1 fruit fly cellular context compared by ENCODE assay signal in genomic region chr3L:19349530-19350161, dm6.
TF ChIP-seq lines count a peak whose summit lies in the region.

No protein-coding gene starts in this region.

TF ChIP-seq in whole organism, embryonic, 481 proteins besides CTCF, POLR2A, EP300 and RAD21 (continued from another document):
- TF ChIP-seq CG2120 (GFP tag; optimal IDR thresholded peaks at IDR 0.05; lab: Kevin White, UChicago), result no peak
- TF ChIP-seq Vsx1 (GFP tag; optimal IDR thresholded peaks at IDR 0.05; lab: Kevin White, UChicago), result no peak
- TF ChIP-seq hb (GFP tag; IDR thresholded peaks at IDR 0.05; lab: Robert Waterston, UW; ENCODE audit: partially characterized antibody), result no peak
- no peak for TF ChIP-seq CG43689 (GFP tag; IDR thresholded peaks at IDR 0.05; lab: Robert Waterston, UW)
- no peak for TF ChIP-seq knrl (GFP tag; IDR thresholded peaks at IDR 0.05; lab: Robert Waterston, UW; ENCODE audit: partially characterized antibody)
- no peak for TF ChIP-seq dan (GFP tag; IDR thresholded peaks at IDR 0.05; lab: Robert Waterston, UW)
- TF ChIP-seq p53 (GFP tag; optimal IDR thresholded peaks at IDR 0.05; lab: Kevin White, UChicago), result peak; percentile 9
- no peak for TF ChIP-seq CG7928 (GFP tag; optimal IDR thresholded peaks at IDR 0.05; lab: Kevin White, UChicago)
- TF ChIP-seq stwl (tag; optimal IDR thresholded peaks at IDR 0.05; lab: Kevin White, UChicago), result peak; percentile 35
- TF ChIP-seq CG3847 (GFP tag; IDR thresholded peaks at IDR 0.05; lab: Robert Waterston, UW), result 0 out of 2 replicates have a peak, but pooled peaks have one; percentile 14
- no peak for TF ChIP-seq CG4328 (GFP tag; optimal IDR thresholded peaks at IDR 0.05; lab: Kevin White, UChicago)
- peak; percentile 3 for TF ChIP-seq CG8388 (GFP tag; optimal IDR thresholded peaks at IDR 0.05; lab: Kevin White, UChicago)
- TF ChIP-seq nerfin-1 (tag; optimal IDR thresholded peaks at IDR 0.05; lab: Kevin White, UChicago), result peak; percentile 23
- no peak for TF ChIP-seq kah (GFP tag; optimal IDR thresholded peaks at IDR 0.05; lab: Kevin White, UChicago)
- no peak for TF ChIP-seq ken (GFP tag; IDR thresholded peaks at IDR 0.05; lab: Robert Waterston, UW)
- TF ChIP-seq NK7.1 (GFP tag; optimal IDR thresholded peaks at IDR 0.05; lab: Kevin White, UChicago), result peak; percentile 14
- peak; percentile 54 for TF ChIP-seq CG1233 (GFP tag; optimal IDR thresholded peaks at IDR 0.05; lab: Kevin White, UChicago)
- no peak for TF ChIP-seq mld (GFP tag; IDR thresholded peaks at IDR 0.05; lab: Robert Waterston, UW; ENCODE audit: partially characterized antibody)
- TF ChIP-seq unpg (GFP tag; optimal IDR thresholded peaks at IDR 0.05; lab: Kevin White, UChicago), result peak; percentile 23
- TF ChIP-seq CG30020 (tag; optimal IDR thresholded peaks at IDR 0.05; lab: Kevin White, UChicago), result no peak
- peak; percentile 45 for TF ChIP-seq CG1603 (tag; optimal IDR thresholded peaks at IDR 0.05; lab: Kevin White, UChicago)
- TF ChIP-seq CG10565 (GFP tag; optimal IDR thresholded peaks at IDR 0.05; lab: Kevin White, UChicago), result no peak
- no peak for TF ChIP-seq tin (GFP tag; optimal IDR thresholded peaks at IDR 0.05; lab: Kevin White, UChicago)
- TF ChIP-seq pan (optimal IDR thresholded peaks at IDR 0.05; lab: Kevin White, UChicago), result no peak
- peak in 1 of 2 experiments; percentile 7 for TF ChIP-seq pan (GFP tag; optimal IDR thresholded peaks at IDR 0.05 in 1 of 2, IDR thresholded peaks at IDR 0.05 in 1 of 2)
- peak; percentile 37; the same call in 1 of the 2 replicates for TF ChIP-seq CG17612 (GFP tag; IDR thresholded peaks at IDR 0.05; lab: Robert Waterston, UW)
- no peak for TF ChIP-seq CG9797 (GFP tag; optimal IDR thresholded peaks at IDR 0.05; lab: Kevin White, UChicago)
- no peak for TF ChIP-seq Hr78 (GFP tag; optimal IDR thresholded peaks at IDR 0.05; lab: Kevin White, UChicago)
- no peak for TF ChIP-seq CG13775 (GFP tag; optimal IDR thresholded peaks at IDR 0.05; lab: Kevin White, UChicago)
- no peak for TF ChIP-seq HLH54F (GFP tag; optimal IDR thresholded peaks at IDR 0.05; lab: Kevin White, UChicago)
- TF ChIP-seq CrebB (tag; optimal IDR thresholded peaks at IDR 0.05; lab: Kevin White, UChicago), result no peak
- TF ChIP-seq CG7987 (GFP tag; optimal IDR thresholded peaks at IDR 0.05; lab: Kevin White, UChicago), result no peak
- TF ChIP-seq trem (tag; optimal IDR thresholded peaks at IDR 0.05; lab: Kevin White, UChicago), result peak; percentile 28
- TF ChIP-seq ci (GFP tag; IDR thresholded peaks at IDR 0.05; lab: Robert Waterston, UW), result no peak
- TF ChIP-seq oc (tag; optimal IDR thresholded peaks at IDR 0.05; lab: Kevin White, UChicago), result no peak
- no peak for TF ChIP-seq CG13424 (tag; optimal IDR thresholded peaks at IDR 0.05; lab: Kevin White, UChicago)
- no peak for TF ChIP-seq CG32532 (GFP tag; IDR thresholded peaks at IDR 0.05; lab: Robert Waterston, UW)
- TF ChIP-seq CG30431 (GFP tag; optimal IDR thresholded peaks at IDR 0.05; lab: Kevin White, UChicago), result no peak
- no peak for TF ChIP-seq Aef1 (GFP tag; IDR thresholded peaks at IDR 0.05; lab: Robert Waterston, UW)
- no peak for TF ChIP-seq CG4404 (GFP tag; IDR thresholded peaks at IDR 0.05; lab: Robert Waterston, UW)
- no peak for TF ChIP-seq CkIIα-i1 (GFP tag; IDR thresholded peaks at IDR 0.05; lab: Robert Waterston, UW)
- TF ChIP-seq grn (GFP tag; optimal IDR thresholded peaks at IDR 0.05; lab: Kevin White, UChicago), result no peak
